Fruit fly (Drosophila melanogaster) whole organism, prepupa: Measurements from ENCODE around the gene CG13898.

Experiments used
- Blimp-1 ChIP-seq: fragments of 200-800 bp; sonication (Bioruptor generic); optimal IDR thresholded peaks from 3 replicates; lab custom pipeline; 2017; ENCODE audit warnings: missing biosample characterization, missing genetic modification characterization, mild to moderate bottlenecking, moderate library complexity, missing genetic modification reagents
- CG10669 ChIP-seq: fragments of 200-800 bp; sonication (Bioruptor generic); optimal IDR thresholded peaks from 3 replicates; lab custom pipeline; 2018; ENCODE audit warnings: missing biosample characterization, mild to moderate bottlenecking, missing genetic modification characterization, moderate library complexity
- CG11762 ChIP-seq: fragments of 200-800 bp; sonication (Bioruptor generic); optimal IDR thresholded peaks from 3 replicates; lab custom pipeline; 2016; ENCODE audit warnings: missing biosample characterization, missing genetic modification characterization; ENCODE audit not compliant: insufficient read depth
- CG11902 ChIP-seq: fragments of 200-800 bp; sonication (Bioruptor generic); optimal IDR thresholded peaks from 3 replicates; lab custom pipeline; 2016; ENCODE audit warnings: missing biosample characterization, missing genetic modification characterization
- CG15336 ChIP-seq: fragments of 200-800 bp; sonication (Bioruptor generic); IDR thresholded peaks from 2 replicates; pipeline ENCODE4 v1.3.6; 2022; ENCODE audit warnings: missing biosample characterization, missing genetic modification characterization
- CG1621 ChIP-seq: fragments of 200-800 bp; sonication (Bioruptor generic); optimal IDR thresholded peaks from 3 replicates; lab custom pipeline; 2018; ENCODE audit warnings: missing biosample characterization, mild to moderate bottlenecking, missing genetic modification characterization
- CG3032 ChIP-seq: fragments of 200-800 bp; optimal IDR thresholded peaks from 2 replicates; lab custom pipeline; 2019; ENCODE audit warnings: missing biosample characterization, mild to moderate bottlenecking, missing genetic modification characterization, moderate library complexity
- CG31627 ChIP-seq: fragments of 200-800 bp; sonication (Bioruptor generic); optimal IDR thresholded peaks from 3 replicates; lab custom pipeline; 2016; ENCODE audit warnings: missing biosample characterization, missing genetic modification characterization
- CG32006 ChIP-seq: fragments of 200-800 bp; sonication (Bioruptor generic); optimal IDR thresholded peaks from 3 replicates; lab custom pipeline; 2017; ENCODE audit warnings: missing biosample characterization, mild to moderate bottlenecking, missing genetic modification characterization
- CG3919 ChIP-seq: fragments of 200-800 bp; sonication (Bioruptor generic); optimal IDR thresholded peaks from 3 replicates; lab custom pipeline; 2016; ENCODE audit warnings: missing biosample characterization, missing genetic modification characterization
- CG6163 ChIP-seq: fragments of 200-800 bp; sonication (Bioruptor generic); IDR thresholded peaks from 3 replicates; pipeline ENCODE4 v1.3.6; 2022; ENCODE audit warnings: missing biosample characterization, missing genetic modification characterization
- CG6854 ChIP-seq: fragments of 200-800 bp; sonication (Bioruptor generic); optimal IDR thresholded peaks from 2 replicates; lab custom pipeline; 2017; ENCODE audit warnings: missing biosample characterization, mild to moderate bottlenecking, missing genetic modification characterization
- CG7368 ChIP-seq: fragments of 200-800 bp; sonication (Bioruptor generic); optimal IDR thresholded peaks from 3 replicates; lab custom pipeline; 2016; ENCODE audit warnings: missing biosample characterization, missing genetic modification characterization
- CG8119 ChIP-seq: fragments of 200-800 bp; sonication (Bioruptor generic); IDR thresholded peaks from 3 replicates; pipeline ENCODE4 v1.3.6; 2022; ENCODE audit warnings: missing biosample characterization, missing genetic modification characterization
- CG8319 ChIP-seq: fragments of 200-800 bp; sonication (Bioruptor generic); optimal IDR thresholded peaks from 3 replicates; lab custom pipeline; 2016; ENCODE audit warnings: missing biosample characterization, missing genetic modification characterization
- CG8632 ChIP-seq: fragments of 200-800 bp; sonication (Bioruptor generic); optimal IDR thresholded peaks from 3 replicates; lab custom pipeline; 2016; ENCODE audit warnings: missing biosample characterization, missing genetic modification characterization
- Eip78C ChIP-seq: fragments of 200-800 bp; sonication (Bioruptor generic); peaks from one replicate; lab custom pipeline; 2016; ENCODE audit warnings: missing biosample characterization, missing genetic modification characterization
- Ets21C ChIP-seq: fragments of 200-800 bp; sonication (Bioruptor generic); optimal IDR thresholded peaks from 3 replicates; lab custom pipeline; 2016; ENCODE audit warnings: missing biosample characterization, missing genetic modification characterization
- Ets96B ChIP-seq: fragments of 200-800 bp; optimal IDR thresholded peaks from 2 replicates; lab custom pipeline; 2019; ENCODE audit warnings: missing biosample characterization, mild to moderate bottlenecking, missing genetic modification characterization, moderate library complexity
- Gug ChIP-seq: fragments of 200-800 bp; sonication (Bioruptor generic); IDR thresholded peaks from 2 replicates; pipeline ENCODE4 v1.3.6; 2022; ENCODE audit warnings: missing biosample characterization, missing genetic modification characterization
- Hr38 ChIP-seq: sonication (Bioruptor generic); optimal IDR thresholded peaks from 2 replicates; lab custom pipeline; 2016; ENCODE audit warnings: missing biosample characterization, missing genetic modification characterization
- Hr39 ChIP-seq: fragments of 200-800 bp; sonication (Bioruptor generic); optimal IDR thresholded peaks from 2 replicates; lab custom pipeline; 2016; ENCODE audit warnings: missing biosample characterization, missing genetic modification characterization
- Lpt ChIP-seq: fragments of 200-800 bp; sonication (Bioruptor generic); optimal IDR thresholded peaks from 3 replicates; lab custom pipeline; 2016; ENCODE audit warnings: missing biosample characterization, missing genetic modification characterization
- Met ChIP-seq: fragments of 200-800 bp; sonication (Bioruptor generic); optimal IDR thresholded peaks from 3 replicates; lab custom pipeline; 2016; ENCODE audit warnings: missing biosample characterization, missing genetic modification characterization
- OdsH ChIP-seq: fragments of 200-800 bp; sonication (Bioruptor generic); optimal IDR thresholded peaks from 3 replicates; lab custom pipeline; 2016; ENCODE audit warnings: missing biosample characterization, missing genetic modification characterization
- Sox102F ChIP-seq: fragments of 200-800 bp; sonication (Bioruptor generic); optimal IDR thresholded peaks from 2 replicates; lab custom pipeline; 2016; ENCODE audit warnings: missing biosample characterization, mild to moderate bottlenecking, missing genetic modification characterization
- Sox14 ChIP-seq: fragments of 200-800 bp; sonication (Bioruptor generic); optimal IDR thresholded peaks from 3 replicates; lab custom pipeline; 2016; ENCODE audit warnings: missing biosample characterization, missing genetic modification characterization
- Sox15 ChIP-seq: fragments of 200-800 bp; sonication (Bioruptor generic); optimal IDR thresholded peaks from 3 replicates; lab custom pipeline; 2016; ENCODE audit warnings: missing biosample characterization, missing genetic modification characterization
- achi ChIP-seq: fragments of 200-800 bp; sonication (Bioruptor generic); optimal IDR thresholded peaks from 3 replicates; lab custom pipeline; 2016; ENCODE audit warnings: missing biosample characterization, missing genetic modification characterization
- cyc ChIP-seq: fragments of 200-800 bp; sonication (Bioruptor generic); optimal IDR thresholded peaks from 3 replicates; lab custom pipeline; 2016; ENCODE audit warnings: missing biosample characterization, missing genetic modification characterization
- dac ChIP-seq: fragments of 200-800 bp; sonication (Bioruptor generic); optimal IDR thresholded peaks from 2 replicates; lab custom pipeline; 2017; ENCODE audit warnings: missing biosample characterization, mild to moderate bottlenecking, missing genetic modification characterization
- dsx ChIP-seq: fragments of 200-800 bp; optimal IDR thresholded peaks from 3 replicates; lab custom pipeline; 2019; ENCODE audit warnings: missing biosample characterization, mild to moderate bottlenecking, missing genetic modification characterization, moderate library complexity; ENCODE audit not compliant: poor library complexity, severe bottlenecking
- eg ChIP-seq: fragments of 200-800 bp; sonication (Bioruptor generic); IDR thresholded peaks from 3 replicates; pipeline ENCODE4 v1.3.6; 2022; ENCODE audit warnings: missing biosample characterization, missing genetic modification characterization
- esn ChIP-seq: fragments of 200-800 bp; sonication (Bioruptor generic); optimal IDR thresholded peaks from 2 replicates; lab custom pipeline; 2016; ENCODE audit warnings: missing biosample characterization, mild to moderate bottlenecking, missing genetic modification characterization, moderate library complexity
- fd59A ChIP-seq: fragments of 200-800 bp; sonication (Bioruptor generic); optimal IDR thresholded peaks from 2 replicates; lab custom pipeline; 2017; ENCODE audit warnings: missing biosample characterization, mild to moderate bottlenecking, missing genetic modification characterization, missing genetic modification reagents
- fd85E ChIP-seq: fragments of 200-800 bp; sonication (Bioruptor generic); optimal IDR thresholded peaks from 3 replicates; lab custom pipeline; 2016; ENCODE audit warnings: missing biosample characterization, missing genetic modification characterization
- lz ChIP-seq: fragments of 200-800 bp; sonication (Bioruptor generic); optimal IDR thresholded peaks from 3 replicates; lab custom pipeline; 2016; ENCODE audit warnings: missing biosample characterization, missing genetic modification characterization
- net ChIP-seq: fragments of 200-800 bp; sonication (Bioruptor generic); optimal IDR thresholded peaks from 3 replicates; lab custom pipeline; 2016; ENCODE audit warnings: missing biosample characterization, missing genetic modification characterization
- pdm3 ChIP-seq: fragments of 200-800 bp; sonication (Bioruptor generic); optimal IDR thresholded peaks from 3 replicates; lab custom pipeline; 2016; ENCODE audit warnings: missing biosample characterization, missing genetic modification characterization
- salr ChIP-seq, 2 experiments: fragments of 200-800 bp; sonication (Bioruptor generic); optimal IDR thresholded peaks; 3 replicates each; lab custom pipeline; 2016 to 2018; ENCODE audit warnings: missing biosample characterization in 2 of 2, missing genetic modification characterization in 2 of 2, mild to moderate bottlenecking in 1 of 2
- spab ChIP-seq: fragments of 200-800 bp; sonication (Bioruptor generic); optimal IDR thresholded peaks from 2 replicates; lab custom pipeline; 2017; ENCODE audit warnings: missing biosample characterization, mild to moderate bottlenecking, missing genetic modification characterization, missing genetic modification reagents
- ss ChIP-seq, 2 experiments: fragments of 200-800 bp; sonication (Bioruptor generic); optimal IDR thresholded peaks; 2 replicates in 1 of 2; 3 replicates in 1 of 2; lab custom pipeline; 2017 to 2018; ENCODE audit warnings: mild to moderate bottlenecking in 2 of 2, missing biosample characterization in 2 of 2, missing genetic modification characterization in 2 of 2, moderate library complexity in 1 of 2
- svp ChIP-seq: fragments of 200-800 bp; sonication (Bioruptor generic); peaks from one replicate; lab custom pipeline; 2016; ENCODE audit warnings: missing biosample characterization, missing genetic modification characterization
- vri ChIP-seq: fragments of 200-800 bp; sonication (Bioruptor generic); optimal IDR thresholded peaks from 3 replicates; lab custom pipeline; 2016; ENCODE audit warnings: missing biosample characterization, mild to moderate bottlenecking, missing genetic modification characterization

Gene CG13898

DNA sequence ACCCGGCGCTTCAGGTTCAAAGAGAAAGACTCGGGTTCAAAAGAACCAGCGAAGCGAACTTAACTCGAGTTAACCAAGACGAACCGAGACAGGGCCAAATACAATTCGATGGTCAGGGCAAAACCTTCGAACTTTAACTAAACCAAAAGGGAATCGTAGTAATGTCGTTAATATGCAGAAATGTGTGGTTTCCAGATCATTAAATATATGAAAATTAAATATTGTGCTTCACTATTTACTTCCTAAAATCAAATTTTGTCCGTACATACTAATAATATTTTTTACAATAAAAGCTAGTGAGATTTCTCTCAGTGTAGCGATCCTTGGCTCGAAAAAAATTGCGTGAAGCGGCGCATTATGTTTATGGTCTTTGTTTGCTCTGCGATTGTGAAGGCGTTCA lies 13.9 kb upstream of the CG13898 start (continued):
- peak; percentile 32 for TF ChIP-seq CG8319
- TF ChIP-seq Sox102F (GFP tag; lab: Kevin White, UChicago), result peak; percentile 69
- TF ChIP-seq esn (GFP tag; lab: Kevin White, UChicago), result peak; percentile 67
- TF ChIP-seq CG11762 (GFP tag; lab: Kevin White, UChicago), result peak; percentile 60
- peak; percentile 50 for TF ChIP-seq pdm3
- peak; percentile 54 for TF ChIP-seq lz
- peak; percentile 74 for TF ChIP-seq Met (GFP tag; lab: Kevin White, UChicago)
- TF ChIP-seq OdsH (GFP tag; lab: Kevin White, UChicago), result peak; percentile 56
- TF ChIP-seq CG6854 (GFP tag; lab: Kevin White, UChicago), result peak; percentile 37
- peak; percentile 92 for TF ChIP-seq Eip78C (GFP tag; lab: Kevin White, UChicago)
- TF ChIP-seq salr (GFP tag; optimal IDR thresholded peaks at IDR 0.05; lab: Kevin White, UChicago), result no peak
- TF ChIP-seq fd59A, result no peak
- TF ChIP-seq dsx (GFP tag; lab: Kevin White, UChicago), result peak; percentile 26
- TF ChIP-seq CG8119, result peak; percentile 43; the same call in 1 of the 3 replicates
- TF ChIP-seq Hr39, result peak; percentile 37
- no peak for TF ChIP-seq Blimp-1 (GFP tag; lab: Kevin White, UChicago)

DNA sequence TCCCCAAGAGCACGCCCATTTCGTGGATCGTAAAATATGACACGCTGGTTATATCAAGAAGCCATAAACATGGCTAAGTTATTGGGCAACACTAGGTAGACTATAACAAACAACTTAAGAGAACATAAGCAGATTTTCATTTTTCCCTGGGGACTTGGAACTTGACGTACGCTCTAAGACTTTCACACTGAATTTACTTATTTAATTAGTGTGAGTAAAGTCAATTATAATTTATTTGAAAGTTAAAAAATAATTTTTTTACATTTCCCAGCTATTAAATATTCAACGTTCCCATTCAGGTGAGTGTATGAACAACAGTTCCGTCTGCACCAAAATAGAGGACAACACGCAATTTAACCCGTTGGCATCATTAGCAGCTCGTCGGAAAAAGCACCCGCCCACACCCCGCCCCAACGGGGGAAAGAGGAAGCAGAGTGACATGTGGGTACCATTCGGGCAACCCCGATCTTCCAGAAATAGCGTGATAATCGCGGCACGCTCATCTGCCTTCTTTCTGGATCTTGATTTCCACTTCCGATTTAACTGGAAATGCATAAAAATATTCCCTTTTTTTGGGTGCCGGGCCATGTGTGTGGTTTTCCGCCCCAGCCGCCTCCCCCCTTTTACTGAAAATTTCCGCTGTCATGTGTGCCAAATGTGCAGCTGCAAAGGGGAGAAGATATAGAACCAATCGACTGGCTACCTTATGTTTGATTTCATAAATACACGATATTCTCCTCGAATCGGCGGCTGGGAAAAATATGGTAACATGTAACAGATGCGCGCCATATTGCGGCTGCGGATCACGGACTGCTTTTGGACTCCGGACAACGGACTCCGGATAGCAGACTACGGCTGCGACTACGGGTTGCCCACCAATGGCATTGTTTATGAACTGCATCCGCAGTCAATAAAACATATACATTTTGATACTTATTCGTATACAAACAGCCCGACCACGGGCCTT lies 11.7 kb upstream of the CG13898 start:
- TF ChIP-seq CG15336 (0 out of 2 replicates have a peak, but pooled peaks have one; percentile 18), dac (GFP tag; lab: Kevin White, UChicago) (no peak), spab (no peak), fd85E (GFP tag; lab: Kevin White, UChicago) (no peak), pdm3 (no peak), eg (peak; percentile 37; the same call in 1 of the 3 replicates), svp (peak; percentile 47), Hr38 (no peak), Eip78C (GFP tag; lab: Kevin White, UChicago) (peak; percentile 64), Lpt (GFP tag; lab: Kevin White, UChicago) (no peak), CG11762 (GFP tag; lab: Kevin White, UChicago) (no peak), CG1621 (tag; lab: Kevin White, UChicago) (peak; percentile 81), CG6163 (GFP tag; lab: Robert Waterston, UW) (no peak), vri (GFP tag; lab: Kevin White, UChicago) (no peak)

DNA sequence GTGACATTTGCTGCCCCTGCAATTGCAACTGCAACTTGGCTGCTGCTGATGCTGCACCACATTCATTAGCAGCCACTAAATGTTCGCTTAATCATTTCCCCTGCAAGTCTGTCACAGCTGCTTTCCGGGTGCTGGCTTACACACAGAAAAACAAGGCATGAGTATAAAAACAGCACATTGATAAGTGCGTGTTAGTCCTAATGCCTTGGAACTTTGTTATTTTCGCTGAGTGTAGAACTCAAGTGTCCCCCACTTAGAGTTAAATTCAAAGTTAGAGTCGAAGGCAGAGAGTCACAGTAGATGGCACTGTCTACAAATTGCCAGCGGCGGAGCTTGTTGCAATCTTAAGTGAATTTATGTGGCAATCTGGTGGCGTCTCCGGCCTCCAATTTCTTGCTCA lies 10.1 kb upstream of the CG13898 start:
- TF ChIP-seq cyc (GFP tag; lab: Kevin White, UChicago) (no peak), net (GFP tag; lab: Kevin White, UChicago) (peak; percentile 28), CG7368 (GFP tag; lab: Kevin White, UChicago) (peak; percentile 44), CG32006 (GFP tag; lab: Kevin White, UChicago) (peak; percentile 30), CG15336 (no peak), CG3919 (GFP tag; lab: Kevin White, UChicago) (peak; percentile 34), Eip78C (GFP tag; lab: Kevin White, UChicago) (peak; percentile 75), Hr39 (no peak), CG10669 (GFP tag; lab: Kevin White, UChicago) (peak; percentile 16), Ets21C (GFP tag; lab: Kevin White, UChicago) (no peak), CG8632 (no peak), Sox14 (GFP tag; lab: Kevin White, UChicago) (no peak), CG8319 (no peak), CG11902 (GFP tag; lab: Kevin White, UChicago) (no peak), CG31627 (GFP tag; lab: Kevin White, UChicago) (no peak), Sox15 (GFP tag; lab: Kevin White, UChicago) (no peak), ss (GFP tag; optimal IDR thresholded peaks at IDR 0.05; lab: Kevin White, UChicago) (peak in 1 of 2 experiments; percentile 25), achi (GFP tag; lab: Kevin White, UChicago) (peak; percentile 22), Hr38 (no peak), eg (peak; percentile 40; the same call in 2 of the 3 replicates), Lpt (GFP tag; lab: Kevin White, UChicago) (peak; percentile 15), Ets96B (peak; percentile 12), Gug (GFP tag; lab: Robert Waterston, UW) (peak; percentile 27; the same call in 1 of the 2 replicates), CG3032 (tag; lab: Kevin White, UChicago) (peak; percentile 22), CG6163 (GFP tag; lab: Robert Waterston, UW) (peak; percentile 54), dsx (GFP tag; lab: Kevin White, UChicago) (peak; percentile 0), fd85E (GFP tag; lab: Kevin White, UChicago) (no peak), pdm3 (peak; percentile 28), spab (peak; percentile 14)
